Worm (Caenorhabditis elegans) whole organism, L1 larva: ENCODE measurements around the gene Y47D7A.18.

ENCODE experiments used
- F16B12.6 ChIP-seq: fragments of 150-350 bp; optimal IDR thresholded peaks from 2 replicates; lab custom pipeline; 2014; ENCODE audit warnings: missing biosample characterization, missing genetic modification characterization
- aly-2 ChIP-seq: fragments of 150-350 bp; optimal IDR thresholded peaks from 2 replicates; lab custom pipeline; 2014; ENCODE audit warnings: missing biosample characterization, missing genetic modification characterization
- fkh-8 ChIP-seq: sonication (generic microtip); optimal IDR thresholded peaks from 2 replicates; lab custom pipeline; 2016; ENCODE audit warnings: mild to moderate bottlenecking, missing genetic modification characterization, missing compliant biosample characterization
- irx-1 ChIP-seq: sonication (generic microtip); optimal IDR thresholded peaks from 2 replicates; lab custom pipeline; 2016; ENCODE audit warnings: missing genetic modification characterization, missing compliant biosample characterization
- nhr-12 ChIP-seq: sonication (generic microtip); optimal IDR thresholded peaks from 2 replicates; lab custom pipeline; 2017; ENCODE audit warnings: missing biosample characterization, missing genetic modification characterization
- pqm-1 ChIP-seq: sonication (generic microtip); optimal IDR thresholded peaks from 3 replicates; lab custom pipeline; 2017; ENCODE audit warnings: missing biosample characterization, missing genetic modification characterization
- swsn-7 ChIP-seq: sonication (generic microtip); optimal IDR thresholded peaks from 2 replicates; lab custom pipeline; 2016; ENCODE audit warnings: missing genetic modification characterization, missing compliant biosample characterization
- tbx-2 ChIP-seq: sonication (generic microtip); optimal IDR thresholded peaks from 2 replicates; lab custom pipeline; 2016; ENCODE audit warnings: missing genetic modification characterization, missing compliant biosample characterization
- unc-130 ChIP-seq: fragments of 150-350 bp; optimal IDR thresholded peaks from 2 replicates; lab custom pipeline; 2017; ENCODE audit warnings: missing biosample characterization, missing genetic modification characterization, inconsistent platforms
- unc-30 ChIP-seq: sonication (generic microtip); optimal IDR thresholded peaks from 2 replicates; lab custom pipeline; 2017; ENCODE audit warnings: missing biosample characterization, missing genetic modification characterization

- TF ChIP-seq nhr-12 (tag; lab: Kevin White, UChicago): no peak
- no peak for TF ChIP-seq unc-130 (tag; lab: Kevin White, UChicago)
- no peak for TF ChIP-seq pqm-1 (tag; lab: Kevin White, UChicago)
- no peak for TF ChIP-seq F16B12.6 (tag; lab: Kevin White, UChicago)
- no peak for TF ChIP-seq swsn-7 (tag; lab: Kevin White, UChicago)
- no peak for TF ChIP-seq fkh-8 (tag; lab: Kevin White, UChicago)
- no peak for TF ChIP-seq irx-1 (tag; lab: Kevin White, UChicago)
- TF ChIP-seq tbx-2 (tag; lab: Kevin White, UChicago): no peak
- TF ChIP-seq unc-30 (tag; lab: Kevin White, UChicago): no peak
- TF ChIP-seq aly-2 (tag; lab: Kevin White, UChicago): no peak
Measured at ce11 chrV:4386173-4386572, 30.4 kb downstream of the Y47D7A.18 start, which contains the start of gene F13A2.10.
